Worm (Caenorhabditis elegans) whole organism, L4/young adult: Measurements from ENCODE around the gene srt-32.

ENCODE experiments used
- W03F9.2 ChIP-seq: fragments of 150-350 bp; optimal IDR thresholded peaks from 2 replicates; lab custom pipeline; 2014; ENCODE audit warnings: missing biosample characterization, missing genetic modification characterization
- him-1 ChIP-seq: sonication (generic microtip); optimal IDR thresholded peaks from 2 replicates; lab custom pipeline; 2016; ENCODE audit warnings: missing genotype, missing genetic modification reagents, missing genetic modification characterization, missing compliant biosample characterization

DNA sequence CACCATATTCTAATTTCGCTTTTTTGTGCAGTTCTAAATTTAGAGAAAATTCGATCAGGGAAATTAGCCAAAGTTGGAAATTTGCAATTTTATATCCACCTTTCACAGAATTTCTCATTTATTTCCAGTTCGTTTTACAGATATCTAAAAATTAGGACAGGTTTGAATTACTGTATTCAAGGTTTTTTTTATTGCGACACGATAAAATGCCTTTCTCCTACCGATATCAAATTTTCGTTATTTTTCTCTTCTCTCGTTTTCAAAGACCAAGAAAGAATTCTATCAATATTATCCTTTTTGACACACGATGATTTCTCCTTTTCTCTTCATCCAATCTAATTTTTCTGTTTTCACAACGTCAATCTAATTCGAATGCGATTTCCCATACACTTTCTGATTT is 12.8 kb upstream of the srt-32 start, which contains the start of gene C53A5.13:
- TF ChIP-seq W03F9.2 (tag; lab: Kevin White, UChicago): no peak
- TF ChIP-seq him-1: no peak
